Fruit fly (Drosophila melanogaster) whole organism, embryonic: Measurements from ENCODE around the gene CG45307.

Experiments
- Aef1 ChIP-seq: fragments of 200-800 bp; sonication (Bioruptor generic); IDR thresholded peaks from 3 replicates; pipeline ENCODE4 v1.3.6; 2022; ENCODE audit warnings: missing biosample characterization, missing genetic modification characterization
- C15 ChIP-seq: fragments of 200-800 bp; sonication (Bioruptor generic); IDR thresholded peaks from 3 replicates; pipeline ENCODE4 v1.3.6; 2022; ENCODE audit warnings: missing biosample characterization, missing genetic modification characterization
- CG11560 ChIP-seq: fragments of 200-800 bp; sonication (Bioruptor generic); IDR thresholded peaks from 3 replicates; pipeline ENCODE4 v1.3.6; 2022; ENCODE audit warnings: missing biosample characterization, missing genetic modification characterization
- CG12155 ChIP-seq: fragments of 200-800 bp; sonication (Bioruptor generic); optimal IDR thresholded peaks from 3 replicates; lab custom pipeline; 2016; ENCODE audit warnings: missing biosample characterization, missing genetic modification characterization
- CG12391 ChIP-seq: fragments of 200-800 bp; sonication (Bioruptor generic); optimal IDR thresholded peaks from 3 replicates; lab custom pipeline; 2018; ENCODE audit warnings: missing biosample characterization, mild to moderate bottlenecking, missing genetic modification characterization, moderate library complexity
- CG13894 ChIP-seq: fragments of 200-800 bp; sonication (Bioruptor generic); optimal IDR thresholded peaks from 3 replicates; lab custom pipeline; 2018; ENCODE audit warnings: missing biosample characterization, mild to moderate bottlenecking, missing genetic modification characterization, moderate library complexity
- CG1602 ChIP-seq: fragments of 200-800 bp; sonication (Bioruptor generic); optimal IDR thresholded peaks from 3 replicates; lab custom pipeline; 2016; ENCODE audit warnings: missing biosample characterization, missing genetic modification characterization
- CG16813 ChIP-seq: fragments of 200-800 bp; sonication (Bioruptor generic); IDR thresholded peaks from 3 replicates; pipeline ENCODE4 v1.3.6; 2022; ENCODE audit warnings: missing biosample characterization, missing genetic modification characterization; ENCODE audit not compliant: partially characterized antibody
- CG17361 ChIP-seq: fragments of 200-800 bp; sonication (Bioruptor generic); IDR thresholded peaks from 3 replicates; pipeline ENCODE4 v1.3.6; 2022; ENCODE audit warnings: missing biosample characterization, missing genetic modification characterization
- CG3065 ChIP-seq: fragments of 200-800 bp; sonication (Bioruptor generic); optimal IDR thresholded peaks from 2 replicates; lab custom pipeline; 2016; ENCODE audit warnings: missing biosample characterization, missing genetic modification characterization
- CG33213 ChIP-seq: fragments of 200-800 bp; sonication (Bioruptor generic); optimal IDR thresholded peaks from 3 replicates; lab custom pipeline; 2016; ENCODE audit warnings: missing biosample characterization, missing genetic modification characterization
- CG34422 ChIP-seq: fragments of 200-800 bp; sonication (Bioruptor generic); IDR thresholded peaks from 3 replicates; pipeline ENCODE4 v1.3.6; 2022; ENCODE audit warnings: missing biosample characterization, missing genetic modification characterization
- CG42726 ChIP-seq: fragments of 200-800 bp; sonication (Bioruptor generic); IDR thresholded peaks from 2 replicates; pipeline ENCODE4 v1.3.6; 2022; ENCODE audit warnings: missing biosample characterization, missing genetic modification characterization; ENCODE audit not compliant: partially characterized antibody
- CG5953 ChIP-seq: fragments of 200-800 bp; sonication (Bioruptor generic); IDR thresholded peaks from 2 replicates; pipeline ENCODE4 v1.3.6; 2022; ENCODE audit warnings: missing biosample characterization, missing genetic modification characterization
- CG6654 ChIP-seq: fragments of 200-800 bp; sonication (Bioruptor generic); optimal IDR thresholded peaks from 2 replicates; lab custom pipeline; 2017; ENCODE audit warnings: missing biosample characterization, mild to moderate bottlenecking, missing genetic modification characterization
- CG7987 ChIP-seq: fragments of 200-800 bp; sonication (Bioruptor generic); optimal IDR thresholded peaks from 2 replicates; lab custom pipeline; 2018; ENCODE audit warnings: missing biosample characterization, mild to moderate bottlenecking, missing genetic modification characterization, moderate library complexity
- CHES-1-like ChIP-seq: fragments of 200-800 bp; sonication (Bioruptor generic); optimal IDR thresholded peaks from 2 replicates; lab custom pipeline; 2016; ENCODE audit warnings: missing biosample characterization, missing genetic modification characterization
- GATAe ChIP-seq: fragments of 200-800 bp; sonication (Bioruptor generic); conservative IDR thresholded peaks from 2 replicates; pipeline ENCODE4 v1.3.6; 2022; ENCODE audit warnings: missing biosample characterization, missing genetic modification characterization
- H15 ChIP-seq: fragments of 200-800 bp; sonication (Bioruptor generic); IDR thresholded peaks from 3 replicates; pipeline ENCODE4 v1.3.6; 2022; ENCODE audit warnings: missing biosample characterization, missing genetic modification characterization
- Hand ChIP-seq: fragments of 200-800 bp; sonication (Bioruptor generic); optimal IDR thresholded peaks from 2 replicates; lab custom pipeline; 2017; ENCODE audit warnings: mild to moderate bottlenecking, missing biosample characterization, missing genetic modification reagents, missing genetic modification characterization
- Hey ChIP-seq: fragments of 200-800 bp; sonication (Bioruptor generic); optimal IDR thresholded peaks from 3 replicates; lab custom pipeline; 2018; ENCODE audit warnings: missing biosample characterization, mild to moderate bottlenecking, missing genetic modification characterization
- Kr ChIP-seq: fragments of 200-800 bp; sonication (Bioruptor generic); optimal IDR thresholded peaks from 2 replicates; lab custom pipeline; 2017; ENCODE audit warnings: missing biosample characterization, mild to moderate bottlenecking, missing genetic modification characterization
- NK7.1 ChIP-seq: fragments of 200-800 bp; sonication (Bioruptor generic); optimal IDR thresholded peaks from 3 replicates; lab custom pipeline; 2016; ENCODE audit warnings: missing biosample characterization, missing genetic modification characterization
- Oli ChIP-seq: fragments of 200-800 bp; sonication (Bioruptor generic); optimal IDR thresholded peaks from 2 replicates; lab custom pipeline; 2018; ENCODE audit warnings: missing biosample characterization, mild to moderate bottlenecking, missing genetic modification characterization, moderate library complexity
- Pdp1 ChIP-seq, 2 experiments: fragments of 200-800 bp; sonication (Bioruptor generic); optimal IDR thresholded peaks; 3 replicates each; lab custom pipeline; 2016; ENCODE audit warnings: missing biosample characterization in 2 of 2, missing genetic modification characterization in 2 of 2, mild to moderate bottlenecking in 1 of 2, moderate library complexity in 1 of 2
- Side ChIP-seq: fragments of 200-800 bp; sonication (Bioruptor generic); optimal IDR thresholded peaks from 2 replicates; lab custom pipeline; 2016; ENCODE audit warnings: missing biosample characterization, missing genetic modification characterization
- Sry-β ChIP-seq: fragments of 200-800 bp; sonication (Bioruptor generic); optimal IDR thresholded peaks from 2 replicates; lab custom pipeline; 2018; ENCODE audit warnings: missing biosample characterization, mild to moderate bottlenecking, missing genetic modification characterization, moderate library complexity
- ac ChIP-seq: fragments of 200-800 bp; sonication (Bioruptor generic); optimal IDR thresholded peaks from 3 replicates; lab custom pipeline; 2017; ENCODE audit warnings: missing biosample characterization, mild to moderate bottlenecking, missing genetic modification characterization
- ato ChIP-seq: fragments of 200-800 bp; sonication (Bioruptor generic); IDR thresholded peaks from 2 replicates; pipeline ENCODE4 v1.3.6; 2022; ENCODE audit warnings: missing biosample characterization, missing genetic modification characterization; ENCODE audit not compliant: partially characterized antibody
- btn ChIP-seq: fragments of 200-800 bp; sonication (Bioruptor generic); optimal IDR thresholded peaks from 2 replicates; lab custom pipeline; 2016; ENCODE audit warnings: missing biosample characterization, missing genetic modification characterization
- dati ChIP-seq: fragments of 200-800 bp; sonication (Bioruptor generic); IDR thresholded peaks from 2 replicates; pipeline ENCODE4 v1.3.6; 2022; ENCODE audit warnings: missing biosample characterization, missing genetic modification characterization
- ewg ChIP-seq: fragments of 200-800 bp; sonication (Bioruptor generic); optimal IDR thresholded peaks from 3 replicates; lab custom pipeline; 2017; ENCODE audit warnings: mild to moderate bottlenecking, missing biosample characterization, missing genetic modification reagents, missing genetic modification characterization
- exex ChIP-seq: fragments of 200-800 bp; sonication (Bioruptor generic); optimal IDR thresholded peaks from 4 replicates; lab custom pipeline; 2018; ENCODE audit warnings: missing biosample characterization, mild to moderate bottlenecking, missing genetic modification characterization, moderate library complexity
- fd3F ChIP-seq: fragments of 200-800 bp; sonication (Bioruptor generic); optimal IDR thresholded peaks from 2 replicates; lab custom pipeline; 2018; ENCODE audit warnings: missing biosample characterization, mild to moderate bottlenecking, missing genetic modification characterization, moderate library complexity
- gce ChIP-seq: fragments of 200-800 bp; sonication (Bioruptor generic); IDR thresholded peaks from 3 replicates; pipeline ENCODE4 v1.3.6; 2022; ENCODE audit warnings: missing biosample characterization, missing genetic modification characterization
- gro ChIP-seq: fragments of 200-800 bp; sonication (Bioruptor generic); optimal IDR thresholded peaks from 2 replicates; lab custom pipeline; 2016; ENCODE audit warnings: missing biosample characterization, missing genetic modification characterization
- hth ChIP-seq: fragments of >200 bp; optimal IDR thresholded peaks from 2 replicates; lab custom pipeline; 2017; ENCODE audit warnings: inconsistent platforms
- insv ChIP-seq, 2 experiments: fragments of 200-800 bp; sonication (Bioruptor generic); optimal IDR thresholded peaks; 3 replicates each; lab custom pipeline; 2016 to 2018; ENCODE audit warnings: missing biosample characterization in 2 of 2, missing genetic modification characterization in 2 of 2
- lola ChIP-seq, 3 experiments: fragments of >200 bp in 2 of 3; fragments of 200-800 bp in 1 of 3; sonication (Bioruptor generic) in 1 of 3; optimal IDR thresholded peaks; 2 replicates each; lab custom pipeline; 2017 to 2019; ENCODE audit warnings: missing biosample characterization in 3 of 3, missing genetic modification characterization in 3 of 3, mild to moderate bottlenecking in 1 of 3, moderate library complexity in 1 of 3
- lov ChIP-seq, 2 experiments: fragments of 200-800 bp in 1 of 2; fragments of >200 bp in 1 of 2; sonication (Bioruptor generic) in 1 of 2; IDR thresholded peaks in 1 of 2; optimal IDR thresholded peaks in 1 of 2; 2 replicates in 1 of 2; 3 replicates in 1 of 2; pipeline versions ENCODE4 v1.3.6 to Lab custom; 2017 to 2022; ENCODE audit warnings: missing biosample characterization in 1 of 2, missing genetic modification characterization in 1 of 2
- org-1 ChIP-seq: fragments of 200-800 bp; sonication (Bioruptor generic); optimal IDR thresholded peaks from 2 replicates; lab custom pipeline; 2017; ENCODE audit warnings: missing biosample characterization, missing genetic modification characterization
- ranshi ChIP-seq: fragments of 200-800 bp; sonication (Bioruptor generic); IDR thresholded peaks from 2 replicates; pipeline ENCODE4 v1.3.6; 2022; ENCODE audit warnings: missing biosample characterization, missing genetic modification characterization
- repo ChIP-seq: fragments of 200-800 bp; sonication (Bioruptor generic); optimal IDR thresholded peaks from 2 replicates; lab custom pipeline; 2016; ENCODE audit warnings: missing biosample characterization, missing genetic modification characterization
- row ChIP-seq: fragments of 200-800 bp; sonication (Bioruptor generic); IDR thresholded peaks from 3 replicates; pipeline ENCODE4 v1.3.6; 2022; ENCODE audit warnings: missing biosample characterization, missing genetic modification characterization
- run ChIP-seq: fragments of 200-800 bp; sonication (Bioruptor generic); optimal IDR thresholded peaks from 3 replicates; lab custom pipeline; 2018; ENCODE audit warnings: missing biosample characterization, mild to moderate bottlenecking, missing genetic modification characterization
- shn ChIP-seq: fragments of 200-800 bp; sonication (Bioruptor generic); optimal IDR thresholded peaks from 3 replicates; lab custom pipeline; 2016; ENCODE audit warnings: missing biosample characterization, missing genetic modification characterization
- twi ChIP-seq: fragments of 200-800 bp; optimal IDR thresholded peaks from 2 replicates; lab custom pipeline; 2019; ENCODE audit warnings: missing biosample characterization, mild to moderate bottlenecking, missing genetic modification characterization, moderate library complexity
- unpg ChIP-seq: fragments of 200-800 bp; sonication (Bioruptor generic); optimal IDR thresholded peaks from 3 replicates; lab custom pipeline; 2018; ENCODE audit warnings: missing biosample characterization, mild to moderate bottlenecking, missing genetic modification characterization, moderate library complexity
- vvl ChIP-seq: fragments of 200-800 bp; sonication (Bioruptor generic); IDR thresholded peaks from 2 replicates; pipeline ENCODE4 v1.3.6; 2022; ENCODE audit warnings: missing biosample characterization, missing genetic modification characterization
- zf30C ChIP-seq: fragments of 200-800 bp; sonication (Bioruptor generic); optimal IDR thresholded peaks from 3 replicates; lab custom pipeline; 2018; ENCODE audit warnings: missing biosample characterization, mild to moderate bottlenecking, missing genetic modification characterization

CG45307 gene

dm6 chr2L:8735572-8735996 lies 16.3 kb downstream of the CG45307 start (continued):
- no peak for TF ChIP-seq ac
- peak; percentile 69 for TF ChIP-seq CG42726 (GFP tag; lab: Robert Waterston, UW)
- TF ChIP-seq CG13894 (tag; lab: Kevin White, UChicago) = peak; percentile 80
- TF ChIP-seq shn = peak; percentile 5
- TF ChIP-seq run (tag; lab: Kevin White, UChicago) = no peak
- peak; percentile 84 for TF ChIP-seq gro (GFP tag; lab: Kevin White, UChicago)
- no peak for TF ChIP-seq CG16813 (GFP tag; lab: Robert Waterston, UW)
- TF ChIP-seq row (GFP tag; lab: Robert Waterston, UW) = peak; percentile 38; the same call in 1 of the 3 replicates
- no peak for TF ChIP-seq org-1 (GFP tag; lab: Kevin White, UChicago)
- TF ChIP-seq Pdp1 (GFP tag; optimal IDR thresholded peaks at IDR 0.05; lab: Kevin White, UChicago) = peak; percentile 1 to 63
- no peak for TF ChIP-seq ewg
- no peak for TF ChIP-seq CG33213 (GFP tag; lab: Kevin White, UChicago)
- TF ChIP-seq CG12155 (GFP tag; lab: Kevin White, UChicago) = no peak
- peak; percentile 52; the same call in 1 of the 2 replicates for TF ChIP-seq ranshi (GFP tag; lab: Robert Waterston, UW)
- no peak for TF ChIP-seq CG5953 (GFP tag; lab: Robert Waterston, UW)
- peak in 1 of 3 experiments; percentile 42 for TF ChIP-seq lola (GFP tag; optimal IDR thresholded peaks at IDR 0.05; lab: Kevin White, UChicago)
- TF ChIP-seq gce (GFP tag; lab: Robert Waterston, UW) = no peak
- TF ChIP-seq C15 = no peak
- peak; percentile 54 for TF ChIP-seq Side (GFP tag; lab: Kevin White, UChicago)
- peak; percentile 36; the same call in 1 of the 2 replicates for TF ChIP-seq ato (GFP tag; lab: Robert Waterston, UW)
- TF ChIP-seq Aef1 (GFP tag; lab: Robert Waterston, UW) = peak; percentile 22; the same call in 1 of the 3 replicates
- TF ChIP-seq twi = no peak
- TF ChIP-seq Sry-β (GFP tag; lab: Kevin White, UChicago) = no peak
- TF ChIP-seq fd3F = no peak
- no peak for TF ChIP-seq GATAe (GFP tag; lab: Robert Waterston, UW)
- no peak for TF ChIP-seq CG6654 (GFP tag; lab: Kevin White, UChicago)
- TF ChIP-seq lov (optimal IDR thresholded peaks at IDR 0.05; lab: Kevin White, UChicago) = no peak
- peak; percentile 64; the same call in 1 of the 3 replicates for TF ChIP-seq lov (GFP tag; IDR thresholded peaks at IDR 0.05; lab: Robert Waterston, UW)
- TF ChIP-seq NK7.1 (GFP tag; lab: Kevin White, UChicago) = no peak
- no peak for TF ChIP-seq CG1602 (GFP tag; lab: Kevin White, UChicago)
- no peak for TF ChIP-seq CG11560 (tag; lab: Robert Waterston, UW)
- peak; percentile 39 for TF ChIP-seq Hand (GFP tag; lab: Kevin White, UChicago)
- TF ChIP-seq Oli (tag; lab: Kevin White, UChicago) = no peak
- TF ChIP-seq zf30C (GFP tag; lab: Kevin White, UChicago) = no peak
- no peak for TF ChIP-seq H15 (GFP tag; lab: Robert Waterston, UW)
- no peak for TF ChIP-seq btn (GFP tag; lab: Kevin White, UChicago)
- no peak for TF ChIP-seq CG17361 (GFP tag; lab: Robert Waterston, UW)
- TF ChIP-seq repo (GFP tag; lab: Kevin White, UChicago) = no peak
- TF ChIP-seq dati (GFP tag; lab: Robert Waterston, UW) = no peak
- TF ChIP-seq exex (tag; lab: Kevin White, UChicago) = peak; percentile 75
- peak; percentile 35 for TF ChIP-seq CHES-1-like (GFP tag; lab: Kevin White, UChicago)
- TF ChIP-seq vvl (GFP tag; lab: Robert Waterston, UW) = peak; percentile 76
- peak; percentile 60; the same call in 1 of the 3 replicates for TF ChIP-seq CG34422 (GFP tag; lab: Robert Waterston, UW)
- TF ChIP-seq Kr (GFP tag; lab: Kevin White, UChicago) = no peak
- TF ChIP-seq hth (lab: Kevin White, UChicago) = no peak
- peak; percentile 70 for TF ChIP-seq CG7987
- no peak for TF ChIP-seq unpg (GFP tag; lab: Kevin White, UChicago)
- no peak for TF ChIP-seq CG3065 (GFP tag; lab: Kevin White, UChicago)
- no peak for TF ChIP-seq insv (GFP tag; optimal IDR thresholded peaks at IDR 0.05; lab: Kevin White, UChicago)
- TF ChIP-seq CG12391 (tag; lab: Kevin White, UChicago) = peak; percentile 17
- TF ChIP-seq Hey (tag; lab: Kevin White, UChicago) = peak; percentile 52
